Worm (Caenorhabditis elegans) whole organism, young adult: ENCODE results near the gene K06H7.1.

Source experiments
- B0035.1 ChIP-seq: sonication (generic microtip); optimal IDR thresholded peaks from 2 replicates; lab custom pipeline; 2016; ENCODE audit warnings: missing genetic modification characterization, mild to moderate bottlenecking, missing compliant biosample characterization, missing genotype, missing genetic modification reagents
- B0261.1 ChIP-seq: sonication (generic microtip); optimal IDR thresholded peaks from 2 replicates; lab custom pipeline; 2016; ENCODE audit warnings: mild to moderate bottlenecking, missing genetic modification characterization, moderate library complexity, missing compliant biosample characterization
- F23B12.7 ChIP-seq: sonication (generic microtip); optimal IDR thresholded peaks from 2 replicates; lab custom pipeline; 2017; ENCODE audit warnings: missing genetic modification characterization, mild to moderate bottlenecking, missing compliant biosample characterization, antibody characterized with exemption, moderate library complexity; ENCODE audit not compliant: insufficient read depth
- K12H6.12 ChIP-seq: fragments of 200-800 bp; sonication (Bioruptor generic); optimal IDR thresholded peaks from 2 replicates; lab custom pipeline; 2018; ENCODE audit warnings: mild to moderate bottlenecking, missing genetic modification characterization, missing compliant biosample characterization
- T07F8.4 ChIP-seq: sonication (generic microtip); optimal IDR thresholded peaks from 2 replicates; lab custom pipeline; 2016; ENCODE audit warnings: mild to moderate bottlenecking, missing genetic modification characterization, moderate library complexity, missing compliant biosample characterization
- Y53F4B.3 ChIP-seq: fragments of 200-800 bp; sonication (Bioruptor generic); IDR thresholded peaks from 2 replicates; pipeline ENCODE4 v1.3.6; 2022; ENCODE audit warnings: missing genetic modification reagents, missing genetic modification characterization, missing compliant biosample characterization
- Y79H2A.3 ChIP-seq: fragments of 200-800 bp; sonication (Bioruptor generic); conservative IDR thresholded peaks from 2 replicates; pipeline ENCODE4 v1.3.6; 2022; ENCODE audit warnings: missing genetic modification reagents, missing genetic modification characterization, missing compliant biosample characterization
- Y95B8A.8 ChIP-seq: fragments of 200-800 bp; sonication (Bioruptor generic); IDR thresholded peaks from 2 replicates; pipeline ENCODE4 v1.3.6; 2022; ENCODE audit warnings: missing genetic modification reagents, missing genetic modification characterization, missing compliant biosample characterization
- akir-1 ChIP-seq: fragments of 200-800 bp; sonication (Bioruptor generic); optimal IDR thresholded peaks from 2 replicates; lab custom pipeline; 2018; ENCODE audit warnings: mild to moderate bottlenecking, missing genetic modification characterization, moderate library complexity, missing compliant biosample characterization
- attf-3 ChIP-seq: fragments of 200-800 bp; sonication (Bioruptor generic); conservative IDR thresholded peaks from 2 replicates; pipeline ENCODE4 v1.3.6; 2022; ENCODE audit warnings: missing genetic modification reagents, missing genetic modification characterization, missing compliant biosample characterization
- attf-6 ChIP-seq: fragments of 200-800 bp; sonication (Bioruptor generic); IDR thresholded peaks from 2 replicates; pipeline ENCODE4 v1.3.6; 2022; ENCODE audit warnings: missing genetic modification reagents, missing genetic modification characterization, missing compliant biosample characterization
- bed-2 ChIP-seq: fragments of 200-800 bp; sonication (Bioruptor generic); IDR thresholded peaks from 2 replicates; pipeline ENCODE4 v1.3.6; 2022; ENCODE audit warnings: missing genetic modification reagents, missing genetic modification characterization, missing compliant biosample characterization
- cebp-1 ChIP-seq, 2 experiments: fragments of 200-800 bp in 1 of 2; sonication (Bioruptor generic) in 1 of 2; sonication (generic microtip) in 1 of 2; IDR thresholded peaks in 1 of 2; optimal IDR thresholded peaks in 1 of 2; 2 replicates each; pipeline versions ENCODE4 v1.3.6 to Lab custom; 2017 to 2022; ENCODE audit warnings: missing compliant biosample characterization in 2 of 2, missing genetic modification characterization in 2 of 2, mild to moderate bottlenecking in 1 of 2, missing genetic modification reagents in 1 of 2, moderate library complexity in 1 of 2
- cebp-2 ChIP-seq: fragments of 200-800 bp; sonication (Bioruptor generic); IDR thresholded peaks from 2 replicates; pipeline ENCODE4 v1.3.6; 2022; ENCODE audit warnings: missing genetic modification characterization, missing compliant biosample characterization
- ceh-100 ChIP-seq: fragments of 200-800 bp; sonication (Bioruptor generic); IDR thresholded peaks from 2 replicates; pipeline ENCODE4 v1.3.6; 2022; ENCODE audit warnings: missing genetic modification reagents, missing genetic modification characterization, missing compliant biosample characterization
- ceh-27 ChIP-seq: fragments of 200-800 bp; sonication (Bioruptor generic); optimal IDR thresholded peaks from 2 replicates; lab custom pipeline; 2018; ENCODE audit warnings: mild to moderate bottlenecking, missing genetic modification characterization, moderate library complexity, missing compliant biosample characterization
- ceh-91 ChIP-seq: fragments of 200-800 bp; sonication (Bioruptor generic); IDR thresholded peaks from 2 replicates; pipeline ENCODE4 v1.3.6; 2022; ENCODE audit warnings: missing genetic modification reagents, missing genetic modification characterization, missing compliant biosample characterization
- dox-1 ChIP-seq: fragments of 200-800 bp; sonication (Bioruptor generic); IDR thresholded peaks from 2 replicates; pipeline ENCODE4 v1.3.6; 2022; ENCODE audit warnings: missing genetic modification reagents, missing genetic modification characterization, missing compliant biosample characterization
- dpff-1 ChIP-seq: sonication (generic microtip); optimal IDR thresholded peaks from 2 replicates; lab custom pipeline; 2017; ENCODE audit warnings: mild to moderate bottlenecking, missing genetic modification characterization, missing compliant biosample characterization
- ekl-4 ChIP-seq: fragments of 200-800 bp; sonication (Bioruptor generic); IDR thresholded peaks from 2 replicates; pipeline ENCODE4 v1.3.6; 2022; ENCODE audit warnings: missing genetic modification reagents, missing genetic modification characterization, missing compliant biosample characterization
- gei-17 ChIP-seq: fragments of 200-800 bp; sonication (Bioruptor generic); optimal IDR thresholded peaks from 2 replicates; lab custom pipeline; 2018; ENCODE audit warnings: mild to moderate bottlenecking, missing genetic modification characterization, missing compliant biosample characterization
- hlh-12 ChIP-seq: sonication (generic microtip); optimal IDR thresholded peaks from 2 replicates; lab custom pipeline; 2016; ENCODE audit warnings: missing genetic modification characterization, missing compliant biosample characterization
- hmg-1.2 ChIP-seq: fragments of 200-800 bp; sonication (Bioruptor generic); IDR thresholded peaks from 2 replicates; pipeline ENCODE4 v1.3.6; 2022; ENCODE audit warnings: missing genetic modification reagents, missing genetic modification characterization, missing compliant biosample characterization
- hrde-1 ChIP-seq: sonication (generic microtip); optimal IDR thresholded peaks from 2 replicates; lab custom pipeline; 2016; ENCODE audit warnings: missing genetic modification characterization, mild to moderate bottlenecking, missing compliant biosample characterization, moderate library complexity, missing genotype, missing genetic modification reagents, borderline replicate concordance
- let-526 ChIP-seq: fragments of 200-800 bp; sonication (Bioruptor generic); IDR thresholded peaks from 2 replicates; pipeline ENCODE4 v1.3.6; 2022; ENCODE audit warnings: missing genetic modification reagents, missing genetic modification characterization, missing compliant biosample characterization
- let-607 ChIP-seq, 2 experiments: fragments of 200-800 bp in 1 of 2; sonication (Bioruptor generic) in 1 of 2; sonication (generic microtip) in 1 of 2; optimal IDR thresholded peaks; 2 replicates each; lab custom pipeline; 2016 to 2018; ENCODE audit warnings: mild to moderate bottlenecking in 2 of 2, missing compliant biosample characterization in 2 of 2, missing genetic modification characterization in 2 of 2, moderate library complexity in 2 of 2, missing genotype in 1 of 2
- lin-26 ChIP-seq: fragments of 200-800 bp; sonication (Bioruptor generic); IDR thresholded peaks from 2 replicates; pipeline ENCODE4 v1.3.6; 2022; ENCODE audit warnings: missing genetic modification reagents, missing genetic modification characterization, missing compliant biosample characterization
- lin-35 ChIP-seq, 3 experiments: fragments of 150-350 bp in 2 of 3; sonication (generic microtip) in 1 of 3; optimal IDR thresholded peaks; 2 replicates each; lab custom pipeline; 2014 to 2018; ENCODE audit warnings: missing biosample characterization in 3 of 3, missing genetic modification characterization in 3 of 3, missing genetic modification reagents in 3 of 3
- lin-54 ChIP-seq: fragments of 200-800 bp; sonication (Bioruptor generic); optimal IDR thresholded peaks from 2 replicates; lab custom pipeline; 2018; ENCODE audit warnings: mild to moderate bottlenecking, missing genetic modification characterization, missing compliant biosample characterization
- lsy-27 ChIP-seq: sonication (generic microtip); optimal IDR thresholded peaks from 2 replicates; lab custom pipeline; 2017; ENCODE audit warnings: missing genetic modification characterization, mild to moderate bottlenecking, missing compliant biosample characterization, antibody characterized with exemption, missing genotype, borderline replicate concordance; ENCODE audit not compliant: insufficient read depth
- madf-3 ChIP-seq: fragments of 200-800 bp; sonication (Bioruptor generic); IDR thresholded peaks from 2 replicates; pipeline ENCODE4 v1.3.6; 2022; ENCODE audit warnings: missing genetic modification reagents, missing genetic modification characterization, missing compliant biosample characterization
- madf-6 ChIP-seq: fragments of 200-800 bp; sonication (Bioruptor generic); IDR thresholded peaks from 2 replicates; pipeline ENCODE4 v1.3.6; 2022; ENCODE audit warnings: missing genetic modification reagents, missing genetic modification characterization, missing compliant biosample characterization
- mel-28 ChIP-seq: sonication (generic microtip); optimal IDR thresholded peaks from 2 replicates; lab custom pipeline; 2016; ENCODE audit warnings: borderline replicate concordance, mild to moderate bottlenecking, missing genetic modification characterization, missing compliant biosample characterization
- nfya-2 ChIP-seq: fragments of 200-800 bp; sonication (Bioruptor generic); IDR thresholded peaks from 2 replicates; pipeline ENCODE4 v1.3.6; 2022; ENCODE audit warnings: missing genetic modification reagents, missing genetic modification characterization, missing compliant biosample characterization
- nfyb-1 ChIP-seq: fragments of 200-800 bp; sonication (Bioruptor generic); IDR thresholded peaks from 2 replicates; pipeline ENCODE4 v1.3.6; 2022; ENCODE audit warnings: missing genetic modification reagents, missing genetic modification characterization, missing compliant biosample characterization
- nhr-120 ChIP-seq: fragments of 200-800 bp; sonication (Bioruptor generic); IDR thresholded peaks from 2 replicates; pipeline ENCODE4 v1.3.6; 2022; ENCODE audit warnings: missing genetic modification characterization, missing compliant biosample characterization
- nhr-27 ChIP-seq: fragments of 200-800 bp; sonication (Bioruptor generic); optimal IDR thresholded peaks from 2 replicates; lab custom pipeline; 2018; ENCODE audit warnings: mild to moderate bottlenecking, missing genetic modification characterization, moderate library complexity, missing compliant biosample characterization
- nhr-80 ChIP-seq: sonication (generic microtip); optimal IDR thresholded peaks from 2 replicates; lab custom pipeline; 2016; ENCODE audit warnings: missing genetic modification characterization, missing compliant biosample characterization
- nhr-90 ChIP-seq: sonication (generic microtip); optimal IDR thresholded peaks from 2 replicates; lab custom pipeline; 2016; ENCODE audit warnings: missing genotype, mild to moderate bottlenecking, missing genetic modification characterization, missing compliant biosample characterization
- rcor-1 ChIP-seq: fragments of 200-800 bp; sonication (Bioruptor generic); IDR thresholded peaks from 2 replicates; pipeline ENCODE4 v1.3.6; 2022; ENCODE audit warnings: missing genetic modification reagents, missing genetic modification characterization, missing compliant biosample characterization
- rec-8 ChIP-seq, 2 experiments: sonication (generic microtip); optimal IDR thresholded peaks; 2 replicates each; lab custom pipeline; 2016; ENCODE audit warnings: mild to moderate bottlenecking in 2 of 2, missing genetic modification characterization in 2 of 2, missing genetic modification reagents in 2 of 2, missing genotype in 2 of 2, missing biosample characterization in 1 of 2, missing compliant biosample characterization in 1 of 2, moderate library complexity in 1 of 2
- somi-1 ChIP-seq: fragments of 200-800 bp; sonication (Bioruptor generic); optimal IDR thresholded peaks from 2 replicates; lab custom pipeline; 2018; ENCODE audit warnings: mild to moderate bottlenecking, missing genetic modification characterization, missing compliant biosample characterization
- tbp1 ChIP-seq: fragments of 200-800 bp; sonication (Bioruptor generic); optimal IDR thresholded peaks from 2 replicates; lab custom pipeline; 2018; ENCODE audit warnings: mild to moderate bottlenecking, missing genetic modification characterization, missing compliant biosample characterization
- tbx-9 ChIP-seq: sonication (generic microtip); optimal IDR thresholded peaks from 2 replicates; lab custom pipeline; 2016; ENCODE audit warnings: borderline replicate concordance, missing genetic modification characterization, inconsistent platforms, missing compliant biosample characterization
- tlf-1 ChIP-seq: fragments of 200-800 bp; sonication (Bioruptor generic); optimal IDR thresholded peaks from 2 replicates; lab custom pipeline; 2018; ENCODE audit warnings: mild to moderate bottlenecking, missing genetic modification characterization, missing compliant biosample characterization
- unc-130 ChIP-seq: sonication (generic microtip); optimal IDR thresholded peaks from 2 replicates; lab custom pipeline; 2016; ENCODE audit warnings: missing genetic modification reagents, missing genetic modification characterization, missing compliant biosample characterization
- zim-3 ChIP-seq: sonication (generic microtip); optimal IDR thresholded peaks from 2 replicates; lab custom pipeline; 2017; ENCODE audit warnings: mild to moderate bottlenecking, missing genetic modification characterization, moderate library complexity, missing compliant biosample characterization
- ztf-22 ChIP-seq: fragments of 200-800 bp; sonication (Bioruptor generic); optimal IDR thresholded peaks from 2 replicates; lab custom pipeline; 2018; ENCODE audit warnings: mild to moderate bottlenecking, missing genetic modification characterization, moderate library complexity, missing compliant biosample characterization

The K06H7.1 gene

ce11 chrIII:8126978-8127377, 27.9 kb downstream of the K06H7.1 start (continued):
- TF ChIP-seq gei-17 (GFP tag; lab: Kevin White, UChicago) (no peak), Y79H2A.3 (no peak), ceh-91 (GFP tag; lab: Robert Waterston, UW) (no peak), tbp1 (GFP tag; lab: Kevin White, UChicago) (no peak), akir-1 (GFP tag; lab: Kevin White, UChicago) (no peak), Y95B8A.8 (no peak), dox-1 (no peak), nhr-80 (tag; lab: Kevin White, UChicago) (peak; percentile 49), let-607 (tag; optimal IDR thresholded peaks at IDR 0.05; lab: Kevin White, UChicago) (no peak), ekl-4 (no peak), B0035.1 (no peak), unc-130 (no peak), hlh-12 (tag; lab: Kevin White, UChicago) (no peak), F23B12.7 (tag; lab: Kevin White, UChicago) (no peak), nhr-27 (tag; lab: Kevin White, UChicago) (no peak), zim-3 (no peak), bed-2 (GFP tag; lab: Robert Waterston, UW) (no peak), B0261.1 (tag; lab: Kevin White, UChicago) (no peak), nfyb-1 (GFP tag; lab: Robert Waterston, UW) (no peak), hmg-1.2 (peak; percentile 68; the same call in 1 of the 2 replicates), lsy-27 (tag; lab: Kevin White, UChicago) (no peak), lin-54 (no peak), tlf-1 (GFP tag; lab: Kevin White, UChicago) (no peak), nhr-120 (GFP tag; lab: Robert Waterston, UW) (no peak), nhr-90 (tag; lab: Kevin White, UChicago) (no peak), mel-28 (tag; lab: Kevin White, UChicago) (no peak), somi-1 (GFP tag; lab: Kevin White, UChicago) (no peak), cebp-1 (GFP tag; IDR thresholded peaks at IDR 0.05; lab: Robert Waterston, UW) (no peak), cebp-1 (tag; optimal IDR thresholded peaks at IDR 0.05; lab: Kevin White, UChicago) (peak; percentile 18), dpff-1 (no peak), attf-3 (GFP tag; lab: Robert Waterston, UW) (no peak), cebp-2 (GFP tag; lab: Robert Waterston, UW) (no peak), rec-8 (tag; optimal IDR thresholded peaks at IDR 0.05; lab: Kevin White, UChicago) (no peak), ztf-22 (GFP tag; lab: Kevin White, UChicago) (no peak), let-526 (no peak), Y53F4B.3 (GFP tag; lab: Robert Waterston, UW) (no peak), lin-35 (GFP tag; optimal IDR thresholded peaks at IDR 0.05; lab: Kevin White, UChicago) (no peak), K12H6.12 (tag; lab: Kevin White, UChicago) (no peak), tbx-9 (tag; lab: Kevin White, UChicago) (no peak)

ce11 chrIII:8129195-8129594, 30.1 kb downstream of the K06H7.1 start:
- TF ChIP-seq rcor-1 (GFP tag; lab: Robert Waterston, UW) (peak; percentile 68; the same call in 1 of the 2 replicates), ceh-100 (GFP tag; lab: Robert Waterston, UW) (peak; percentile 20; the same call in 1 of the 2 replicates), attf-6 (GFP tag; lab: Robert Waterston, UW) (peak; percentile 62; the same call in 1 of the 2 replicates), hrde-1 (tag; lab: Kevin White, UChicago) (peak; percentile 83), lin-26 (peak; percentile 58; the same call in 1 of the 2 replicates), T07F8.4 (no peak), ceh-27 (no peak), madf-3 (GFP tag; lab: Robert Waterston, UW) (peak; percentile 74; the same call in 1 of the 2 replicates), madf-6 (GFP tag; lab: Robert Waterston, UW) (peak; percentile 73), nfya-2 (0 out of 2 replicates have a peak, but pooled peaks have one; percentile 12), ekl-4 (peak; percentile 79), cebp-1 (GFP tag; IDR thresholded peaks at IDR 0.05; lab: Robert Waterston, UW) (no peak), cebp-1 (tag; optimal IDR thresholded peaks at IDR 0.05; lab: Kevin White, UChicago) (peak; percentile 6)
